Worm (Caenorhabditis elegans): ENCODE data around the gene R09E10.2.

R09E10.2 gene

ce11 chrIV:10346948-10347347 is 28.8 kb upstream of the R09E10.2 start:
- TF ChIP-seq efl-1 (optimal IDR thresholded peaks at IDR 0.05), result no peak
- no peak for TF ChIP-seq efl-1 (GFP tag; optimal IDR thresholded peaks at IDR 0.05 in 1 of 2)
- TF ChIP-seq pax-3 (tag; optimal IDR thresholded peaks at IDR 0.05), result no peak
- TF ChIP-seq fkh-10 (GFP tag; optimal IDR thresholded peaks at IDR 0.05), result no peak
- TF ChIP-seq ztf-4 (tag; optimal IDR thresholded peaks at IDR 0.05), result no peak
- no peak for TF ChIP-seq egl-27 (tag; optimal IDR thresholded peaks at IDR 0.05)
- TF ChIP-seq nhr-20 (tag; optimal IDR thresholded peaks at IDR 0.05), result no peak
- no peak for TF ChIP-seq unc-62 (GFP tag; optimal IDR thresholded peaks at IDR 0.05)
- no peak for TF ChIP-seq nhr-77 (tag; optimal IDR thresholded peaks at IDR 0.05)
- TF ChIP-seq F16B12.6 (tag; optimal IDR thresholded peaks at IDR 0.05), result no peak
- TF ChIP-seq lin-14 (GFP tag; optimal IDR thresholded peaks at IDR 0.05), result no peak
- no peak for TF ChIP-seq efl-3 (GFP tag; optimal IDR thresholded peaks at IDR 0.05)
- no peak for TF ChIP-seq snu-23 (GFP tag; optimal IDR thresholded peaks at IDR 0.05)

ce11 chrIV:10345990-10346389 is 27.9 kb upstream of the R09E10.2 start:
- no peak for TF ChIP-seq C16A3.4 (tag; optimal IDR thresholded peaks at IDR 0.05)
- peak; percentile 48 for TF ChIP-seq irx-1 (tag; optimal IDR thresholded peaks at IDR 0.05)
- no peak for TF ChIP-seq sptf-1 (tag; optimal IDR thresholded peaks at IDR 0.05)
- no peak for TF ChIP-seq unc-62 (GFP tag; optimal IDR thresholded peaks at IDR 0.05)
- no peak for TF ChIP-seq zip-4 (GFP tag; optimal IDR thresholded peaks at IDR 0.05)
- TF ChIP-seq elt-3 (tag; optimal IDR thresholded peaks at IDR 0.05), result peak in 1 of 6 experiments; percentile 79
- TF ChIP-seq ceh-8 (GFP tag; optimal IDR thresholded peaks at IDR 0.05), result peak; percentile 18
- no peak for TF ChIP-seq hlh-4 (tag; optimal IDR thresholded peaks at IDR 0.05)
- TF ChIP-seq aly-2 (tag; optimal IDR thresholded peaks at IDR 0.05), result no peak
- peak; percentile 85 for TF ChIP-seq mep-1 (tag; optimal IDR thresholded peaks at IDR 0.05)
- TF ChIP-seq snpc-4 (tag; optimal IDR thresholded peaks at IDR 0.05), result peak; percentile 21
- TF ChIP-seq lin-35 (GFP tag; optimal IDR thresholded peaks at IDR 0.05), result peak; percentile 30 to 54
- TF ChIP-seq unc-98 (GFP tag; IDR thresholded peaks at IDR 0.05), result no peak
- TF ChIP-seq C04F5.9 (tag; optimal IDR thresholded peaks at IDR 0.05), result no peak
- TF ChIP-seq hlh-17 (GFP tag; optimal IDR thresholded peaks at IDR 0.05; ENCODE audit: borderline replicate concordance), result no peak
- peak; percentile 39 for TF ChIP-seq nhr-85 (tag)
- TF ChIP-seq lsy-2 (tag; optimal IDR thresholded peaks at IDR 0.05), result peak; percentile 12 to 75
- peak; percentile 8 for TF ChIP-seq lir-3 (tag; optimal IDR thresholded peaks at IDR 0.05; ENCODE audit: poor library complexity)
- TF ChIP-seq jun-1 (tag; optimal IDR thresholded peaks at IDR 0.05), result peak; percentile 4
- peak; percentile 34 for TF ChIP-seq nhr-47 (tag; optimal IDR thresholded peaks at IDR 0.05)
- TF ChIP-seq nhr-20 (tag; optimal IDR thresholded peaks at IDR 0.05), result peak; percentile 66
- peak; percentile 73 for TF ChIP-seq snu-23 (GFP tag; optimal IDR thresholded peaks at IDR 0.05)
- peak; percentile 42 for TF ChIP-seq swsn-7 (tag; optimal IDR thresholded peaks at IDR 0.05)
- peak; percentile 93 for TF ChIP-seq blmp-1 (tag; optimal IDR thresholded peaks at IDR 0.05)
- TF ChIP-seq nhr-19 (GFP tag; conservative IDR thresholded peaks at IDR 0.05), result no peak
- peak; percentile 15 for TF ChIP-seq nhr-90 (tag; optimal IDR thresholded peaks at IDR 0.05; ENCODE audit: poor library complexity)
- TF ChIP-seq skn-1 (tag; optimal IDR thresholded peaks at IDR 0.05), result peak; percentile 54
- TF ChIP-seq dpl-1 (GFP tag; optimal IDR thresholded peaks at IDR 0.05), result peak in 2 of 3 experiments; percentile 32
- TF ChIP-seq lin-14 (GFP tag; optimal IDR thresholded peaks at IDR 0.05), result peak; percentile 90
- peak; percentile 40 for TF ChIP-seq tbx-2 (tag; optimal IDR thresholded peaks at IDR 0.05)
- TF ChIP-seq mdl-1 (tag; optimal IDR thresholded peaks at IDR 0.05), result peak in 1 of 2 experiments; percentile 39
- TF ChIP-seq nhr-77 (tag; optimal IDR thresholded peaks at IDR 0.05), result peak; percentile 67
- peak in 1 of 3 experiments; percentile 46 for TF ChIP-seq ceh-82 (tag; optimal IDR thresholded peaks at IDR 0.05)
- TF ChIP-seq lin-39 (tag; optimal IDR thresholded peaks at IDR 0.05), result no peak
- no peak for TF ChIP-seq ama-1 (optimal IDR thresholded peaks at IDR 0.05)
- peak; percentile 64 for TF ChIP-seq rnt-1 (tag; optimal IDR thresholded peaks at IDR 0.05)
- peak; percentile 41 for TF ChIP-seq fos-1 (tag; optimal IDR thresholded peaks at IDR 0.05)
- peak; percentile 72 for TF ChIP-seq nhr-71 (tag; optimal IDR thresholded peaks at IDR 0.05)
- peak; percentile 43 to 49 for TF ChIP-seq efl-1 (optimal IDR thresholded peaks at IDR 0.05)
- TF ChIP-seq efl-1 (GFP tag; optimal IDR thresholded peaks at IDR 0.05 in 1 of 2), result peak in 1 of 2 experiments; percentile 88
- TF ChIP-seq C34B4.2 (tag; optimal IDR thresholded peaks at IDR 0.05), result no peak

Measured in whole organism, L1 larva.